Worm (Caenorhabditis elegans): ENCODE data around the gene sek-5.

DNA sequence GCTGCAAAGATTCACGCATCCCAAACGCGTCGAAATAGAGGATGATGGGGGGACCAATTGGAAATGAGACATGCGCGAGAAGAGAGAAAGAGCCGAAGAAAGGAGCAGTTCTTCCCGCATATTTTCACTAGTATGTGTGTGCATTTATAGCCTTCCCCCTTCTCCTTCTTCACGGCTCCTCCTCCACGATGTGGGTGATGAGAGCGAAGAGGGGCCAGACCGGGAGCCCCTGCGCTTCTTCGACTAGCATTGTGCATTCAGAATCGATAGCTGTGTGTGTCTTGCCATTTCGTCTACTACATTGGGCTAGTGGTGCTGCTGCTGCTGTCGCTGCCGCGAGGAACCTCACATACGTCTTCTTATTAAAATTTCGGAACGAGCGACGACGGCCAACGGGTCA, 9.2 kb upstream of the sek-5 start, which contains the start of gene jkk-1:
- no peak for TF ChIP-seq nhr-237 (tag; optimal IDR thresholded peaks at IDR 0.05)
- TF ChIP-seq jun-1 (tag; optimal IDR thresholded peaks at IDR 0.05), result no peak
- no peak for TF ChIP-seq Y48G9A.11 (GFP tag; IDR thresholded peaks at IDR 0.05)
- TF ChIP-seq aha-1 (tag), result peak; percentile 90
- no peak for TF ChIP-seq nhr-11 (tag; optimal IDR thresholded peaks at IDR 0.05)
- TF ChIP-seq mdt-29 (GFP tag; IDR thresholded peaks at IDR 0.05), result no peak
- TF ChIP-seq skn-1 (tag; optimal IDR thresholded peaks at IDR 0.05), result no peak
- no peak for TF ChIP-seq ceh-82 (tag; optimal IDR thresholded peaks at IDR 0.05)
- TF ChIP-seq sdz-12 (GFP tag; optimal IDR thresholded peaks at IDR 0.05), result no peak

Data from whole organism, L4 larva.